Worm (Caenorhabditis elegans): Measurements from ENCODE around the gene F13A7.14.

F13A7.14 gene

ce11 chrV:16361350-16361749, 40.3 kb upstream of the F13A7.14 start:
- no peak for TF ChIP-seq C16A3.4 (tag; optimal IDR thresholded peaks at IDR 0.05)

ce11 chrV:16367575-16367974, 34.1 kb upstream of the F13A7.14 start, which contains the start of gene W08G11.3:
W08G11.3 (plus strand) TSS chrV:16367681.
- TF ChIP-seq nhr-85 (tag) (no peak), ztf-4 (tag; optimal IDR thresholded peaks at IDR 0.05) (no peak), unc-98 (GFP tag; IDR thresholded peaks at IDR 0.05) (no peak), nhr-19 (GFP tag; conservative IDR thresholded peaks at IDR 0.05) (no peak), aly-2 (tag; optimal IDR thresholded peaks at IDR 0.05) (peak; percentile 40), nhr-71 (tag; optimal IDR thresholded peaks at IDR 0.05) (peak; percentile 2), ceh-63 (GFP tag; optimal IDR thresholded peaks at IDR 0.05) (no peak), ceh-82 (tag; optimal IDR thresholded peaks at IDR 0.05) (peak in 1 of 3 experiments; percentile 2)

ce11 chrV:16368143-16368542, 33.5 kb upstream of the F13A7.14 start:
- TF ChIP-seq efl-1 (optimal IDR thresholded peaks at IDR 0.05) (no peak), efl-1 (GFP tag; optimal IDR thresholded peaks at IDR 0.05 in 1 of 2) (peak in 1 of 2 experiments; percentile 55), ztf-11 (tag; optimal IDR thresholded peaks at IDR 0.05) (no peak), unc-30 (tag; optimal IDR thresholded peaks at IDR 0.05) (no peak), ceh-63 (GFP tag; optimal IDR thresholded peaks at IDR 0.05) (no peak), elt-3 (tag; optimal IDR thresholded peaks at IDR 0.05) (no peak)

ce11 chrV:16370039-16370438, 31.7 kb upstream of the F13A7.14 start:
- TF ChIP-seq nhr-84 (tag; optimal IDR thresholded peaks at IDR 0.05) (no peak), alr-1 (tag; optimal IDR thresholded peaks at IDR 0.05; ENCODE audit: borderline replicate concordance) (no peak), nhr-90 (tag; optimal IDR thresholded peaks at IDR 0.05; ENCODE audit: poor library complexity) (peak; percentile 88), efl-3 (GFP tag; optimal IDR thresholded peaks at IDR 0.05) (no peak), tbx-2 (tag; optimal IDR thresholded peaks at IDR 0.05) (peak; percentile 74), mef-2 (tag; optimal IDR thresholded peaks at IDR 0.05) (no peak), sptf-1 (tag; optimal IDR thresholded peaks at IDR 0.05) (no peak), lin-15B (tag; optimal IDR thresholded peaks at IDR 0.05) (no peak), Y116A8C.19 (tag; optimal IDR thresholded peaks at IDR 0.05; ENCODE audit: borderline replicate concordance) (no peak), nhr-28 (tag; optimal IDR thresholded peaks at IDR 0.05) (no peak), unc-86 (tag; optimal IDR thresholded peaks at IDR 0.05) (no peak), lsy-2 (tag; optimal IDR thresholded peaks at IDR 0.05) (peak; percentile 44 to 45), mab-9 (GFP tag; IDR thresholded peaks at IDR 0.05) (no peak), elt-3 (tag; optimal IDR thresholded peaks at IDR 0.05) (peak in 1 of 6 experiments; percentile 32), nhr-11 (tag; optimal IDR thresholded peaks at IDR 0.05) (no peak), pax-3 (tag; optimal IDR thresholded peaks at IDR 0.05) (no peak), zip-4 (GFP tag; optimal IDR thresholded peaks at IDR 0.05) (peak; percentile 61), nhr-76 (tag; optimal IDR thresholded peaks at IDR 0.05) (no peak), lin-35 (GFP tag; optimal IDR thresholded peaks at IDR 0.05) (peak; percentile 61 to 86), irx-1 (tag; optimal IDR thresholded peaks at IDR 0.05) (peak; percentile 65), swsn-7 (tag; optimal IDR thresholded peaks at IDR 0.05) (peak; percentile 76), isw-1 (GFP tag; IDR thresholded peaks at IDR 0.05) (peak; percentile 7; the same call in 1 of the 2 replicates), lin-39 (tag; optimal IDR thresholded peaks at IDR 0.05) (peak; percentile 12), dsc-1 (tag; optimal IDR thresholded peaks at IDR 0.05) (peak; percentile 70), snpc-4 (tag; optimal IDR thresholded peaks at IDR 0.05) (peak; percentile 62), tlp-1 (tag; optimal IDR thresholded peaks at IDR 0.05) (no peak), sup-37 (GFP tag; optimal IDR thresholded peaks at IDR 0.05) (peak; percentile 18), nhr-19 (GFP tag; conservative IDR thresholded peaks at IDR 0.05) (peak; percentile 75), nhr-71 (tag; optimal IDR thresholded peaks at IDR 0.05) (peak; percentile 82), jun-1 (tag; optimal IDR thresholded peaks at IDR 0.05) (peak; percentile 10), hlh-17 (GFP tag; optimal IDR thresholded peaks at IDR 0.05; ENCODE audit: borderline replicate concordance) (no peak), aly-2 (tag; optimal IDR thresholded peaks at IDR 0.05) (peak; percentile 22), nhr-20 (tag; optimal IDR thresholded peaks at IDR 0.05) (peak; percentile 74), efl-1 (optimal IDR thresholded peaks at IDR 0.05) (peak; percentile 62 to 66), efl-1 (GFP tag; optimal IDR thresholded peaks at IDR 0.05 in 1 of 2) (peak; percentile 48 to 92), ceh-8 (GFP tag; optimal IDR thresholded peaks at IDR 0.05) (peak; percentile 34), pag-3 (tag; optimal IDR thresholded peaks at IDR 0.05; ENCODE audit: borderline replicate concordance, insufficient read depth) (no peak), mep-1 (tag; optimal IDR thresholded peaks at IDR 0.05) (peak; percentile 73)
